Fruit fly (Drosophila melanogaster): ENCODE measurements around the gene Pdp1.
A peak's percentile ranks its signal among the peaks of the same experiment; 100 is the strongest.

Pdp1 gene

DNA sequence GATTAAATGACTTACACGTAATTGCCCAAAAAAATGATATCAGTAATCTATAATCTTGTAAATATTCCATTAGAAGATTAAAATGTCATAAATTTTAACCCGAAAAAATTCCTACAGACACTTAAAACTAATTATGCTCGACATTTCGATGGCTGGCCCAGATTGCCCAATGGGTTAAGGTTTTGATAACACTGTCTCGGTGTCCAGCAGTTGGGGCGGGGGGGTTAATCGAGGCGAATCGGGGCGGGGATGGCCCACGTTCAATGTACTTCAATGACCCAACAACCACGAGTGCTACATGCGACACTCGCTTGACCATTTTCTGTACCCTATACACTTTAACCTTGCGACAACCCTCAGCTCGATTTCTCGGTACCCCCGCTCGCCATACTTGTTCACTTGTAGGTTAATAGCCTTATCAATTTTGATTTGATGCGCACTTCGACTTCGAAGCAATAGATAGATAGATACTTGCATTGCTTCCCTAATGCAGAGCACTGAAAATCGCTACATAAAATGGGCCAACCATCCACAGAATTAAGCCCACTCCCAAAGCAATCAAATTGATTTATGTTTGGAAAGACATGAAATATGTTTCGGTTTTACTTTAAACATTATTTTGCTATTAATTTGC is 14.8 kb downstream of the Pdp1 start (continued):
- no peak for TF ChIP-seq CG14860 (GFP tag; IDR thresholded peaks at IDR 0.05; ENCODE audit: partially characterized antibody)
- peak; percentile 66 for TF ChIP-seq cwo (GFP tag; optimal IDR thresholded peaks at IDR 0.05)
- TF ChIP-seq fd102C (GFP tag; optimal IDR thresholded peaks at IDR 0.05), result no peak
- no peak for TF ChIP-seq CG15696 (tag; optimal IDR thresholded peaks at IDR 0.05)
- 0 out of 4 replicates have a peak, but pooled peaks have one; percentile 31 for TF ChIP-seq chinmo (GFP tag; IDR thresholded peaks at IDR 0.05; ENCODE audit: partially characterized antibody)
- TF ChIP-seq CG11456 (GFP tag; IDR thresholded peaks at IDR 0.05), result no peak
- TF ChIP-seq fd3F (GFP tag; optimal IDR thresholded peaks at IDR 0.05), result no peak

dm6 chr3L:7850771-7851358 is 16.3 kb downstream of the Pdp1 start:
- TF ChIP-seq pfk (GFP tag; optimal IDR thresholded peaks at IDR 0.05), result no peak
- TF ChIP-seq CG30403 (GFP tag; optimal IDR thresholded peaks at IDR 0.05), result peak; percentile 89
- no peak for TF ChIP-seq nerfin-2 (GFP tag; IDR thresholded peaks at IDR 0.05; ENCODE audit: partially characterized antibody)
- peak; percentile 84 for TF ChIP-seq zfh1 (GFP tag; IDR thresholded peaks at IDR 0.05)
- no peak for TF ChIP-seq Kr (GFP tag; optimal IDR thresholded peaks at IDR 0.05)
- peak; percentile 54 for TF ChIP-seq CG16815 (GFP tag; optimal IDR thresholded peaks at IDR 0.05)
- peak; percentile 69 for TF ChIP-seq dm (GFP tag; optimal IDR thresholded peaks at IDR 0.05)
- no peak for TF ChIP-seq Gsc (GFP tag; IDR thresholded peaks at IDR 0.05)
- peak; percentile 78 for TF ChIP-seq Atf3 (GFP tag; optimal IDR thresholded peaks at IDR 0.05)
- TF ChIP-seq fd64A (GFP tag; optimal IDR thresholded peaks at IDR 0.05), result peak; percentile 69
- peak; percentile 91 for TF ChIP-seq CG12769 (tag; optimal IDR thresholded peaks at IDR 0.05)
- peak; percentile 49 for TF ChIP-seq CG2116 (GFP tag; optimal IDR thresholded peaks at IDR 0.05)
- peak; percentile 93 for TF ChIP-seq sob (GFP tag; IDR thresholded peaks at IDR 0.05)
- peak; percentile 87 for TF ChIP-seq CHES-1-like (GFP tag; optimal IDR thresholded peaks at IDR 0.05)
- TF ChIP-seq Ets97D (GFP tag; optimal IDR thresholded peaks at IDR 0.05), result peak; percentile 58
- no peak for TF ChIP-seq CG34224 (GFP tag; IDR thresholded peaks at IDR 0.05; ENCODE audit: partially characterized antibody)
- peak; percentile 81 for TF ChIP-seq NfI (GFP tag; optimal IDR thresholded peaks at IDR 0.05)
- TF ChIP-seq CG32532 (GFP tag; IDR thresholded peaks at IDR 0.05), result peak; percentile 90
- TF ChIP-seq fu2 (GFP tag; optimal IDR thresholded peaks at IDR 0.05), result peak; percentile 84
- TF ChIP-seq CG9817 (tag; optimal IDR thresholded peaks at IDR 0.05), result peak; percentile 74
- peak; percentile 60 for TF ChIP-seq CG8281 (tag; optimal IDR thresholded peaks at IDR 0.05)
- peak; percentile 89 for TF ChIP-seq her (GFP tag; optimal IDR thresholded peaks at IDR 0.05)
- peak; percentile 60 for TF ChIP-seq CG2202 (tag; optimal IDR thresholded peaks at IDR 0.05)
- TF ChIP-seq Deaf1 (tag; optimal IDR thresholded peaks at IDR 0.05), result peak; percentile 68
- peak; percentile 81 for TF ChIP-seq ase (GFP tag; IDR thresholded peaks at IDR 0.05)
- peak; percentile 92 for TF ChIP-seq Hmr (GFP tag; optimal IDR thresholded peaks at IDR 0.05)
- TF ChIP-seq Scr (GFP tag; IDR thresholded peaks at IDR 0.05; ENCODE audit: partially characterized antibody), result no peak
- TF ChIP-seq pho (GFP tag; optimal IDR thresholded peaks at IDR 0.05), result peak; percentile 90
- TF ChIP-seq CG32772 (GFP tag; IDR thresholded peaks at IDR 0.05), result peak; percentile 84
- TF ChIP-seq Awh (GFP tag; IDR thresholded peaks at IDR 0.05), result peak; percentile 87
- peak; percentile 57 for TF ChIP-seq psq (GFP tag; optimal IDR thresholded peaks at IDR 0.05)
- peak; percentile 69 for TF ChIP-seq oc (tag; optimal IDR thresholded peaks at IDR 0.05)
- no peak for TF ChIP-seq CG11560 (tag; IDR thresholded peaks at IDR 0.05)
- no peak for TF ChIP-seq jigr1 (GFP tag; IDR thresholded peaks at IDR 0.05)
- TF ChIP-seq CG17802 (tag; optimal IDR thresholded peaks at IDR 0.05), result peak; percentile 40
- TF ChIP-seq Taf1 (GFP tag; IDR thresholded peaks at IDR 0.05), result peak; percentile 77
- TF ChIP-seq eve (GFP tag; optimal IDR thresholded peaks at IDR 0.05), result peak in 1 of 2 experiments; percentile 93
- peak; percentile 79 for TF ChIP-seq Hr3 (GFP tag; optimal IDR thresholded peaks at IDR 0.05)
- no peak for TF ChIP-seq hb (GFP tag; IDR thresholded peaks at IDR 0.05; ENCODE audit: partially characterized antibody)
- peak; percentile 82 for TF ChIP-seq gcm (GFP tag; optimal IDR thresholded peaks at IDR 0.05)
